Fruit fly (Drosophila melanogaster) whole organism, pupa: Measurements from ENCODE around the gene CG4669.

Experiments used
- CG10348 ChIP-seq: fragments of 200-800 bp; sonication (Bioruptor generic); IDR thresholded peaks from 2 replicates; pipeline ENCODE4 v1.3.6; 2022; ENCODE audit warnings: missing biosample characterization, missing genetic modification characterization
- CG12605 ChIP-seq: fragments of 200-800 bp; sonication (Bioruptor generic); IDR thresholded peaks from 2 replicates; pipeline ENCODE4 v1.3.6; 2022; ENCODE audit warnings: missing biosample characterization, missing genetic modification characterization
- CG13204 ChIP-seq: fragments of 200-800 bp; sonication (Bioruptor generic); optimal IDR thresholded peaks from 2 replicates; lab custom pipeline; 2018; ENCODE audit warnings: missing biosample characterization, mild to moderate bottlenecking, missing genetic modification characterization, moderate library complexity
- CG14655 ChIP-seq: fragments of 200-800 bp; sonication (Bioruptor generic); optimal IDR thresholded peaks from 3 replicates; lab custom pipeline; 2017; ENCODE audit warnings: mild to moderate bottlenecking, missing biosample characterization, missing genetic modification reagents, missing genetic modification characterization
- CG8159 ChIP-seq: fragments of 200-800 bp; sonication (Bioruptor generic); optimal IDR thresholded peaks from 3 replicates; lab custom pipeline; 2018; ENCODE audit warnings: missing biosample characterization, mild to moderate bottlenecking, missing genetic modification characterization, moderate library complexity
- CG8301 ChIP-seq: fragments of 200-800 bp; sonication (Bioruptor generic); optimal IDR thresholded peaks from 2 replicates; lab custom pipeline; 2018; ENCODE audit warnings: missing biosample characterization, mild to moderate bottlenecking, missing genetic modification characterization
- CG9948 ChIP-seq: fragments of 200-800 bp; sonication (Bioruptor generic); optimal IDR thresholded peaks from 2 replicates; lab custom pipeline; 2018; ENCODE audit warnings: missing biosample characterization, mild to moderate bottlenecking, missing genetic modification characterization, moderate library complexity
- D1 ChIP-seq: fragments of 200-800 bp; sonication (Bioruptor generic); optimal IDR thresholded peaks from 2 replicates; lab custom pipeline; 2018; ENCODE audit warnings: missing biosample characterization, mild to moderate bottlenecking, missing genetic modification characterization, moderate library complexity
- Pif1A ChIP-seq: fragments of 200-800 bp; sonication (Bioruptor generic); optimal IDR thresholded peaks from 3 replicates; lab custom pipeline; 2016; ENCODE audit warnings: missing biosample characterization, missing genetic modification characterization

- TF ChIP-seq CG9948 (tag; lab: Kevin White, UChicago) = peak; percentile 96
- peak; percentile 93 for TF ChIP-seq CG8159 (tag; lab: Kevin White, UChicago)
- peak; percentile 98 for TF ChIP-seq CG8301 (tag; lab: Kevin White, UChicago)
- TF ChIP-seq Pif1A (GFP tag; lab: Kevin White, UChicago) = peak; percentile 91
- peak; percentile 88 for TF ChIP-seq CG13204 (GFP tag; lab: Kevin White, UChicago)
- TF ChIP-seq D1 (tag; lab: Kevin White, UChicago) = peak; percentile 74
- peak; percentile 99 for TF ChIP-seq CG14655 (GFP tag; lab: Kevin White, UChicago)
- TF ChIP-seq CG10348 (GFP tag; lab: Robert Waterston, UW) = peak; percentile 95
- TF ChIP-seq CG12605 (GFP tag; lab: Robert Waterston, UW) = peak; percentile 93
These were observed 9.0 kb downstream of the CG4669 start for dm6 chr3L:5243236-5243635.
